Fruit fly (Drosophila melanogaster): ENCODE results near the gene Spn28F.

DNA sequence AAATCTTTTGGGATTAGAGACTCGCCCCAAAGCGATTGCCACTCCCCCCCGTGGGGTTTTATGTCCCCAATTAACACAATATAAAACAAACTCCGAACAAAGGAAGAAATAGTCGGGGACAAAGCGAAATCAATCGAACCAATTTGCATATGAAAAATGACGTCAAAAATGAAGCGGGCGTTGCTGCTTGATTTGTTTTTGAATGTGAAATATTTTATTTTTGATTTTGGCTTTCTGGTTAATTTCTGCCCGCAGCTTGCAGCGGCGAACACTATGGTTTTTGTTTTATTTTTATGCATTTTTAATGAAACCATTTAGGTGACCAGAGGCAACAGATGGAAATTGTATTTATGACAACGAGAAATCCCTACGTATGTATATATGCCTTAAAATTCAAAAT is 27.1 kb upstream of the Spn28F start:
- TF ChIP-seq rgr (GFP tag; optimal IDR thresholded peaks at IDR 0.05), result no peak
- no peak for TF ChIP-seq Dfd (GFP tag; optimal IDR thresholded peaks at IDR 0.05)
- no peak for TF ChIP-seq Vsx2 (GFP tag; optimal IDR thresholded peaks at IDR 0.05; ENCODE audit: partially characterized antibody)
- no peak for TF ChIP-seq Rel (GFP tag; optimal IDR thresholded peaks at IDR 0.05)
- TF ChIP-seq Rel (tag; optimal IDR thresholded peaks at IDR 0.05), result no peak
- TF ChIP-seq psq (GFP tag; optimal IDR thresholded peaks at IDR 0.05), result no peak
- no peak for TF ChIP-seq lola (GFP tag; optimal IDR thresholded peaks at IDR 0.05)
- no peak for TF ChIP-seq brk (GFP tag; optimal IDR thresholded peaks at IDR 0.05)
- no peak for TF ChIP-seq pan (optimal IDR thresholded peaks at IDR 0.05)
